Fruit fly (Drosophila melanogaster): ENCODE data around the gene aop.

Gene aop

dm6 chr2L:2221649-2222150, 43.1 kb upstream of the aop start:
- peak; percentile 100 for TF ChIP-seq CG15336 (GFP tag; IDR thresholded peaks at IDR 0.05)
- peak; percentile 97 for TF ChIP-seq CG9139 (GFP tag; optimal IDR thresholded peaks at IDR 0.05)
- peak; percentile 99 for TF ChIP-seq CG6792 (GFP tag; optimal IDR thresholded peaks at IDR 0.05)
- peak; percentile 97 for TF ChIP-seq cyc (GFP tag; optimal IDR thresholded peaks at IDR 0.05)
- peak; percentile 99 for TF ChIP-seq OdsH (GFP tag; optimal IDR thresholded peaks at IDR 0.05)
- TF ChIP-seq dac (GFP tag; optimal IDR thresholded peaks at IDR 0.05): peak; percentile 96
- peak; percentile 98 for TF ChIP-seq CG16779 (tag; optimal IDR thresholded peaks at IDR 0.05)
- peak; percentile 98 for TF ChIP-seq Ets96B (tag; optimal IDR thresholded peaks at IDR 0.05)
- TF ChIP-seq Eip78C (GFP tag): peak; percentile 100
- TF ChIP-seq lz (GFP tag; optimal IDR thresholded peaks at IDR 0.05): peak; percentile 98
- peak; percentile 99 for TF ChIP-seq fd59A (GFP tag; optimal IDR thresholded peaks at IDR 0.05)
- peak; percentile 99 for TF ChIP-seq Eip75B (GFP tag; optimal IDR thresholded peaks at IDR 0.05)
- peak; percentile 99 for TF ChIP-seq Sox102F (GFP tag; optimal IDR thresholded peaks at IDR 0.05)
- peak; percentile 87 for TF ChIP-seq Blimp-1 (GFP tag; optimal IDR thresholded peaks at IDR 0.05)
- peak; percentile 99 for TF ChIP-seq esn (GFP tag; optimal IDR thresholded peaks at IDR 0.05)
- TF ChIP-seq CG1621 (tag; optimal IDR thresholded peaks at IDR 0.05): peak; percentile 98
- peak; percentile 85 for TF ChIP-seq Hr38 (GFP tag; optimal IDR thresholded peaks at IDR 0.05)
- peak; percentile 98 for TF ChIP-seq topi (GFP tag; optimal IDR thresholded peaks at IDR 0.05)
- TF ChIP-seq pdm3 (GFP tag; optimal IDR thresholded peaks at IDR 0.05): peak; percentile 99
- peak; percentile 95 for TF ChIP-seq CG11902 (GFP tag; optimal IDR thresholded peaks at IDR 0.05)
- TF ChIP-seq CG8119 (GFP tag; IDR thresholded peaks at IDR 0.05): peak; percentile 100
- TF ChIP-seq CG6854 (GFP tag; optimal IDR thresholded peaks at IDR 0.05): peak; percentile 85
- peak; percentile 98 for TF ChIP-seq CG3032 (tag; optimal IDR thresholded peaks at IDR 0.05)
- peak; percentile 98 for TF ChIP-seq dsx (GFP tag; optimal IDR thresholded peaks at IDR 0.05; ENCODE audit: poor library complexity, severe bottlenecking)
- peak; percentile 98 for TF ChIP-seq CG7368 (GFP tag; optimal IDR thresholded peaks at IDR 0.05)
- peak; percentile 98 to 99 for TF ChIP-seq salr (GFP tag; optimal IDR thresholded peaks at IDR 0.05)
- peak; percentile 97 for TF ChIP-seq Hr39 (GFP tag; optimal IDR thresholded peaks at IDR 0.05)
- TF ChIP-seq acj6 (GFP tag; optimal IDR thresholded peaks at IDR 0.05): peak; percentile 98
- peak; percentile 99 for TF ChIP-seq net (GFP tag; optimal IDR thresholded peaks at IDR 0.05)
- TF ChIP-seq svp (GFP tag): peak; percentile 98
- TF ChIP-seq Sox15 (GFP tag; optimal IDR thresholded peaks at IDR 0.05): peak; percentile 95
- peak; percentile 99 for TF ChIP-seq CG11294 (GFP tag; IDR thresholded peaks at IDR 0.05)
- peak; percentile 97 for TF ChIP-seq CG11762 (GFP tag; optimal IDR thresholded peaks at IDR 0.05; ENCODE audit: insufficient read depth)
- TF ChIP-seq CG6276 (GFP tag; optimal IDR thresholded peaks at IDR 0.05): peak; percentile 97
- TF ChIP-seq Lpt (GFP tag; optimal IDR thresholded peaks at IDR 0.05): peak; percentile 98
- TF ChIP-seq CG3919 (GFP tag; optimal IDR thresholded peaks at IDR 0.05): peak; percentile 99
- TF ChIP-seq CG32006 (GFP tag; optimal IDR thresholded peaks at IDR 0.05): peak; percentile 99
- peak; percentile 100 for TF ChIP-seq Hr4 (GFP tag; optimal IDR thresholded peaks at IDR 0.05)
- TF ChIP-seq CG8632 (GFP tag; optimal IDR thresholded peaks at IDR 0.05): peak; percentile 99
- peak; percentile 98 for TF ChIP-seq CG6808 (GFP tag; optimal IDR thresholded peaks at IDR 0.05)
- TF ChIP-seq CG8319 (GFP tag; optimal IDR thresholded peaks at IDR 0.05): peak; percentile 98
- peak; percentile 99 for TF ChIP-seq spab (GFP tag; optimal IDR thresholded peaks at IDR 0.05)
- TF ChIP-seq fd85E (GFP tag; optimal IDR thresholded peaks at IDR 0.05): peak; percentile 94
- peak; percentile 95 for TF ChIP-seq Eip93F (GFP tag; optimal IDR thresholded peaks at IDR 0.05)
- peak; percentile 99 for TF ChIP-seq CG10669 (GFP tag; optimal IDR thresholded peaks at IDR 0.05)
- peak; percentile 99 for TF ChIP-seq CG10631 (GFP tag; optimal IDR thresholded peaks at IDR 0.05)
- TF ChIP-seq Met (GFP tag; optimal IDR thresholded peaks at IDR 0.05): peak; percentile 99
- TF ChIP-seq CG31627 (GFP tag; optimal IDR thresholded peaks at IDR 0.05): peak; percentile 97
- peak; percentile 99 for TF ChIP-seq vri (GFP tag; optimal IDR thresholded peaks at IDR 0.05)
- TF ChIP-seq ss (GFP tag; optimal IDR thresholded peaks at IDR 0.05): peak; percentile 97 to 99
- TF ChIP-seq Ets21C (GFP tag; optimal IDR thresholded peaks at IDR 0.05): peak; percentile 95
